Fruit fly (Drosophila melanogaster) whole organism, embryonic: Measurements from ENCODE around the gene Vajk3.

ENCODE experiments used
- Asciz ChIP-seq: fragments of 200-800 bp; sonication (Bioruptor generic); optimal IDR thresholded peaks from 2 replicates; lab custom pipeline; 2017; ENCODE audit warnings: missing biosample characterization, mild to moderate bottlenecking, missing genetic modification characterization, missing genetic modification reagents
- Blimp-1 ChIP-seq: fragments of 200-800 bp; sonication (Bioruptor generic); optimal IDR thresholded peaks from 3 replicates; lab custom pipeline; 2018; ENCODE audit warnings: missing biosample characterization, missing genetic modification characterization, mild to moderate bottlenecking, moderate library complexity, missing genetic modification reagents
- CG10462 ChIP-seq: fragments of 200-800 bp; sonication (Bioruptor generic); optimal IDR thresholded peaks from 2 replicates; lab custom pipeline; 2016; ENCODE audit warnings: missing biosample characterization, missing genetic modification characterization
- CG11085 ChIP-seq: fragments of 200-800 bp; sonication (Bioruptor generic); IDR thresholded peaks from 2 replicates; pipeline ENCODE4 v1.3.6; 2022; ENCODE audit warnings: missing biosample characterization, missing genetic modification characterization
- CG12236 ChIP-seq: fragments of 200-800 bp; sonication (Bioruptor generic); optimal IDR thresholded peaks from 2 replicates; lab custom pipeline; 2016; ENCODE audit warnings: missing biosample characterization, missing genetic modification characterization
- CG15269 ChIP-seq: fragments of 200-800 bp; sonication (Bioruptor generic); optimal IDR thresholded peaks from 2 replicates; lab custom pipeline; 2018; ENCODE audit warnings: missing biosample characterization, mild to moderate bottlenecking, missing genetic modification characterization, moderate library complexity
- CG30403 ChIP-seq: fragments of 200-800 bp; sonication (Bioruptor generic); optimal IDR thresholded peaks from 3 replicates; lab custom pipeline; 2016; ENCODE audit warnings: missing biosample characterization, missing genetic modification characterization
- CG3065 ChIP-seq: fragments of 200-800 bp; sonication (Bioruptor generic); optimal IDR thresholded peaks from 2 replicates; lab custom pipeline; 2016; ENCODE audit warnings: missing biosample characterization, missing genetic modification characterization
- CG31224 ChIP-seq: fragments of 200-800 bp; sonication (Bioruptor generic); IDR thresholded peaks from 2 replicates; pipeline ENCODE4 v1.3.6; 2022; ENCODE audit warnings: missing biosample characterization, missing genetic modification characterization
- CG34376 ChIP-seq: fragments of 200-800 bp; sonication (Bioruptor generic); optimal IDR thresholded peaks from 2 replicates; lab custom pipeline; 2018; ENCODE audit warnings: missing biosample characterization, mild to moderate bottlenecking, missing genetic modification characterization
- CG4328 ChIP-seq: fragments of 200-800 bp; sonication (Bioruptor generic); optimal IDR thresholded peaks from 3 replicates; lab custom pipeline; 2017; ENCODE audit warnings: missing biosample characterization, missing genetic modification reagents, missing genetic modification characterization
- CG4730 ChIP-seq: fragments of 200-800 bp; sonication (Bioruptor generic); IDR thresholded peaks from 2 replicates; pipeline ENCODE4 v1.3.6; 2022; ENCODE audit warnings: missing biosample characterization, missing genetic modification characterization
- CG5245 ChIP-seq: fragments of 200-800 bp; sonication (Bioruptor generic); optimal IDR thresholded peaks from 3 replicates; lab custom pipeline; 2016; ENCODE audit warnings: missing biosample characterization, missing genetic modification characterization
- CG5953 ChIP-seq: fragments of 200-800 bp; sonication (Bioruptor generic); IDR thresholded peaks from 2 replicates; pipeline ENCODE4 v1.3.6; 2022; ENCODE audit warnings: missing biosample characterization, missing genetic modification characterization
- CG6254 ChIP-seq: fragments of 200-800 bp; sonication (Bioruptor generic); optimal IDR thresholded peaks from 3 replicates; lab custom pipeline; 2017; ENCODE audit warnings: mild to moderate bottlenecking, missing biosample characterization, missing genetic modification reagents, missing genetic modification characterization
- CG6813 ChIP-seq: fragments of 200-800 bp; sonication (Bioruptor generic); optimal IDR thresholded peaks from 2 replicates; lab custom pipeline; 2017; ENCODE audit warnings: missing biosample characterization, missing genetic modification characterization, mild to moderate bottlenecking, moderate library complexity, missing genetic modification reagents
- CG6854 ChIP-seq: fragments of 200-800 bp; sonication (Bioruptor generic); optimal IDR thresholded peaks from 3 replicates; lab custom pipeline; 2017; ENCODE audit warnings: missing biosample characterization, mild to moderate bottlenecking, missing genetic modification characterization
- CG7745 ChIP-seq: fragments of 200-800 bp; sonication (Bioruptor generic); optimal IDR thresholded peaks from 2 replicates; lab custom pipeline; 2018; ENCODE audit warnings: missing biosample characterization, mild to moderate bottlenecking, missing genetic modification characterization, moderate library complexity
- CG7963 ChIP-seq: fragments of 200-800 bp; sonication (Bioruptor generic); IDR thresholded peaks from 3 replicates; pipeline ENCODE4 v1.3.6; 2022; ENCODE audit warnings: missing biosample characterization, missing genetic modification characterization; ENCODE audit not compliant: partially characterized antibody
- CG9727 ChIP-seq: fragments of 200-800 bp; sonication (Bioruptor generic); optimal IDR thresholded peaks from 3 replicates; lab custom pipeline; 2017; ENCODE audit warnings: missing biosample characterization, mild to moderate bottlenecking, missing genetic modification characterization
- CHES-1-like ChIP-seq: fragments of 200-800 bp; sonication (Bioruptor generic); optimal IDR thresholded peaks from 2 replicates; lab custom pipeline; 2016; ENCODE audit warnings: missing biosample characterization, missing genetic modification characterization
- Eip74EF ChIP-seq, 2 experiments: fragments of 200-800 bp in 1 of 2; fragments of >200 bp in 1 of 2; sonication (Bioruptor generic) in 1 of 2; optimal IDR thresholded peaks; 2 replicates each; lab custom pipeline; 2017 to 2019; ENCODE audit warnings: missing biosample characterization in 2 of 2, missing genetic modification characterization in 2 of 2, mild to moderate bottlenecking in 1 of 2, moderate library complexity in 1 of 2
- Ets65A ChIP-seq: fragments of 200-800 bp; sonication (Bioruptor generic); peaks from one replicate; lab custom pipeline; 2016; ENCODE audit warnings: missing biosample characterization, missing genetic modification characterization
- Fer2 ChIP-seq: fragments of 200-800 bp; sonication (Bioruptor generic); optimal IDR thresholded peaks from 2 replicates; lab custom pipeline; 2018; ENCODE audit warnings: missing biosample characterization, mild to moderate bottlenecking, missing genetic modification characterization, moderate library complexity
- Gug ChIP-seq: fragments of 200-800 bp; sonication (Bioruptor generic); IDR thresholded peaks from 4 replicates; pipeline ENCODE4 v1.3.6; 2022; ENCODE audit warnings: missing biosample characterization, missing genetic modification characterization
- Hmr ChIP-seq: fragments of 200-800 bp; sonication (Bioruptor generic); optimal IDR thresholded peaks from 3 replicates; lab custom pipeline; 2017; ENCODE audit warnings: mild to moderate bottlenecking, missing biosample characterization, missing genetic modification reagents, missing genetic modification characterization
- Hr39 ChIP-seq: fragments of >200 bp; optimal IDR thresholded peaks from 2 replicates; lab custom pipeline; 2017
- Mad ChIP-seq: fragments of 200-800 bp; sonication (Bioruptor generic); optimal IDR thresholded peaks from 2 replicates; lab custom pipeline; 2016; ENCODE audit warnings: missing biosample characterization, missing genetic modification characterization
- Sry-β ChIP-seq: fragments of 200-800 bp; sonication (Bioruptor generic); optimal IDR thresholded peaks from 2 replicates; lab custom pipeline; 2018; ENCODE audit warnings: missing biosample characterization, mild to moderate bottlenecking, missing genetic modification characterization, moderate library complexity
- bcd ChIP-seq: fragments of 200-800 bp; sonication (Bioruptor generic); optimal IDR thresholded peaks from 2 replicates; lab custom pipeline; 2017; ENCODE audit warnings: missing biosample characterization, mild to moderate bottlenecking, missing genetic modification characterization
- dmrt11E ChIP-seq: fragments of 200-800 bp; sonication (Bioruptor generic); optimal IDR thresholded peaks from 3 replicates; lab custom pipeline; 2018; ENCODE audit warnings: missing biosample characterization, mild to moderate bottlenecking, missing genetic modification characterization, moderate library complexity
- ems ChIP-seq: fragments of 200-800 bp; sonication (Bioruptor generic); optimal IDR thresholded peaks from 3 replicates; lab custom pipeline; 2016; ENCODE audit warnings: missing biosample characterization, missing genetic modification characterization
- exex ChIP-seq: fragments of 200-800 bp; sonication (Bioruptor generic); optimal IDR thresholded peaks from 4 replicates; lab custom pipeline; 2018; ENCODE audit warnings: missing biosample characterization, mild to moderate bottlenecking, missing genetic modification characterization, moderate library complexity
- gcm ChIP-seq: fragments of 200-800 bp; sonication (Bioruptor generic); optimal IDR thresholded peaks from 2 replicates; lab custom pipeline; 2019; ENCODE audit warnings: missing biosample characterization, mild to moderate bottlenecking, missing genetic modification characterization, moderate library complexity
- hth ChIP-seq: fragments of >200 bp; optimal IDR thresholded peaks from 2 replicates; lab custom pipeline; 2017; ENCODE audit warnings: inconsistent platforms
- nau ChIP-seq: fragments of 200-800 bp; sonication (Bioruptor generic); optimal IDR thresholded peaks from 3 replicates; lab custom pipeline; 2017; ENCODE audit warnings: missing biosample characterization, mild to moderate bottlenecking, missing genetic modification characterization, missing genetic modification reagents
- nom ChIP-seq: fragments of 200-800 bp; sonication (Bioruptor generic); optimal IDR thresholded peaks from 2 replicates; lab custom pipeline; 2017; ENCODE audit warnings: missing biosample characterization, missing genetic modification characterization, mild to moderate bottlenecking, moderate library complexity, missing genetic modification reagents
- p53 ChIP-seq: fragments of 200-800 bp; sonication (Bioruptor generic); optimal IDR thresholded peaks from 2 replicates; lab custom pipeline; 2016; ENCODE audit warnings: missing biosample characterization, missing genetic modification characterization
- pan ChIP-seq, 4 experiments: fragments of >200 bp in 3 of 4; fragments of 200-800 bp in 1 of 4; sonication (Bioruptor generic) in 1 of 4; optimal IDR thresholded peaks in 3 of 4; IDR thresholded peaks in 1 of 4; 2 replicates each; pipeline versions ENCODE4 v1.3.6 to Lab custom; 2017 to 2022; ENCODE audit warnings: missing biosample characterization in 2 of 4, missing genetic modification characterization in 2 of 4, mixed read lengths in 1 of 4
- pho ChIP-seq: fragments of 200-800 bp; sonication (Bioruptor generic); optimal IDR thresholded peaks from 2 replicates; lab custom pipeline; 2016; ENCODE audit warnings: missing biosample characterization, missing genetic modification characterization
- ranshi ChIP-seq: fragments of 200-800 bp; sonication (Bioruptor generic); IDR thresholded peaks from 2 replicates; pipeline ENCODE4 v1.3.6; 2022; ENCODE audit warnings: missing biosample characterization, missing genetic modification characterization
- salm ChIP-seq: fragments of 200-800 bp; sonication (Bioruptor generic); optimal IDR thresholded peaks from 2 replicates; lab custom pipeline; 2018; ENCODE audit warnings: missing biosample characterization, mild to moderate bottlenecking, missing genetic modification characterization
- sens ChIP-seq: fragments of 200-800 bp; sonication (Bioruptor generic); peaks from one replicate; lab custom pipeline; 2016; ENCODE audit warnings: missing biosample characterization, missing genetic modification characterization
- sim ChIP-seq: fragments of 200-800 bp; sonication (Bioruptor generic); IDR thresholded peaks from 2 replicates; pipeline ENCODE4 v1.3.6; 2022; ENCODE audit warnings: missing biosample characterization, missing genetic modification characterization
- twi ChIP-seq: fragments of 200-800 bp; optimal IDR thresholded peaks from 2 replicates; lab custom pipeline; 2019; ENCODE audit warnings: missing biosample characterization, mild to moderate bottlenecking, missing genetic modification characterization, moderate library complexity
- tx ChIP-seq: fragments of 200-800 bp; sonication (Bioruptor generic); optimal IDR thresholded peaks from 2 replicates; lab custom pipeline; 2016; ENCODE audit warnings: missing biosample characterization, missing genetic modification characterization
- vfl ChIP-seq: fragments of 200-800 bp; sonication (Bioruptor generic); optimal IDR thresholded peaks from 2 replicates; lab custom pipeline; 2016; ENCODE audit warnings: missing biosample characterization, missing genetic modification characterization

Vajk3 gene

dm6 chr2L:13905848-13906585 is 41.3 kb downstream of the Vajk3 start (continued):
- TF ChIP-seq twi (tag; lab: Kevin White, UChicago) (peak; percentile 8), dmrt11E (tag; lab: Kevin White, UChicago) (peak; percentile 34), Hmr (GFP tag; lab: Kevin White, UChicago) (no peak), CHES-1-like (GFP tag; lab: Kevin White, UChicago) (no peak), exex (tag; lab: Kevin White, UChicago) (peak; percentile 88), ems (no peak), CG9727 (GFP tag; lab: Kevin White, UChicago) (no peak), CG34376 (GFP tag; lab: Kevin White, UChicago) (peak; percentile 92), CG6254 (no peak), Hr39 (lab: Kevin White, UChicago) (no peak), sens (GFP tag; lab: Kevin White, UChicago) (peak; percentile 43), salm (peak; percentile 21)

dm6 chr2L:13905072-13905847 is 42.0 kb downstream of the Vajk3 start, which contains the start of gene Ance:
Ance (plus strand) TSS chr2L:13905645.
- no peak for TF ChIP-seq CG5953 (GFP tag; lab: Robert Waterston, UW)
- peak; percentile 51 for TF ChIP-seq CG15269 (tag; lab: Kevin White, UChicago)
- TF ChIP-seq CG31224 (GFP tag; lab: Robert Waterston, UW): 0 out of 2 replicates have a peak, but pooled peaks have one; percentile 11
- TF ChIP-seq CG7745: no peak
- TF ChIP-seq CG11085 (GFP tag; lab: Robert Waterston, UW): no peak
- TF ChIP-seq CG4730 (GFP tag; lab: Robert Waterston, UW): no peak
- no peak for TF ChIP-seq CG10462 (GFP tag; lab: Kevin White, UChicago)
- TF ChIP-seq Asciz (GFP tag; lab: Kevin White, UChicago): no peak
- TF ChIP-seq CG30403: peak; percentile 13
- no peak for TF ChIP-seq Ets65A (GFP tag; lab: Kevin White, UChicago)
- no peak for TF ChIP-seq tx
- TF ChIP-seq nau (GFP tag; lab: Kevin White, UChicago): no peak
- no peak for TF ChIP-seq Fer2 (tag; lab: Kevin White, UChicago)
- peak; percentile 28 for TF ChIP-seq Blimp-1
- no peak for TF ChIP-seq CG3065 (GFP tag; lab: Kevin White, UChicago)
- TF ChIP-seq hth (lab: Kevin White, UChicago): no peak
- no peak for TF ChIP-seq sim (GFP tag; lab: Robert Waterston, UW)
- TF ChIP-seq gcm: no peak
- no peak for TF ChIP-seq CG7963 (GFP tag; lab: Robert Waterston, UW)
- no peak for TF ChIP-seq vfl (GFP tag; lab: Kevin White, UChicago)
- peak; percentile 16; the same call in 1 of the 4 replicates for TF ChIP-seq Gug (GFP tag; lab: Robert Waterston, UW)
- TF ChIP-seq pan (optimal IDR thresholded peaks at IDR 0.05; lab: Kevin White, UChicago): no peak
- TF ChIP-seq pan (GFP tag; optimal IDR thresholded peaks at IDR 0.05 in 1 of 2, IDR thresholded peaks at IDR 0.05 in 1 of 2): no peak
- no peak for TF ChIP-seq CG6813 (GFP tag; lab: Kevin White, UChicago)
- no peak for TF ChIP-seq Sry-β
- no peak for TF ChIP-seq p53 (GFP tag; lab: Kevin White, UChicago)
- peak; percentile 22 for TF ChIP-seq CG6854 (GFP tag; lab: Kevin White, UChicago)
- no peak for TF ChIP-seq CG4328 (GFP tag; lab: Kevin White, UChicago)
- no peak for TF ChIP-seq CG5245
- 0 out of 2 replicates have a peak, but pooled peaks have one; percentile 29 for TF ChIP-seq ranshi (GFP tag; lab: Robert Waterston, UW)
- TF ChIP-seq pho: peak; percentile 7
- TF ChIP-seq bcd (GFP tag; lab: Kevin White, UChicago): peak; percentile 30
- TF ChIP-seq Mad (GFP tag; lab: Kevin White, UChicago): no peak
- TF ChIP-seq nom (GFP tag; lab: Kevin White, UChicago): no peak
- TF ChIP-seq Eip74EF (GFP tag; optimal IDR thresholded peaks at IDR 0.05; lab: Kevin White, UChicago): peak in 1 of 2 experiments; percentile 62
- TF ChIP-seq CG12236 (GFP tag; lab: Kevin White, UChicago): no peak
